Worm (Caenorhabditis elegans) whole organism, midembryonic: ENCODE measurements around the gene irld-30.
"Not testable (repeated sequence)": the region's sequence is repeated elsewhere in the genome, so short reads cannot be mapped to it uniquely, and the experiment has no call there.

Source experiments
- T22C8.4 ChIP-seq: fragments of 200-800 bp; sonication (Bioruptor generic); IDR thresholded peaks from 2 replicates; pipeline ENCODE4 v1.3.6; 2022; ENCODE audit warnings: missing genetic modification characterization, missing compliant biosample characterization
- cog-1 ChIP-seq: sonication (generic microtip); optimal IDR thresholded peaks from 2 replicates; lab custom pipeline; 2016; ENCODE audit warnings: missing genetic modification characterization, missing compliant biosample characterization
- flt-1 ChIP-seq: fragments of 200-800 bp; sonication (Bioruptor generic); IDR thresholded peaks from 2 replicates; pipeline ENCODE4 v1.3.6; 2022; ENCODE audit warnings: missing genetic modification characterization, missing compliant biosample characterization
- klf-2 ChIP-seq: fragments of 200-800 bp; sonication (Bioruptor generic); conservative IDR thresholded peaks from 2 replicates; pipeline ENCODE4 v1.3.6; 2022; ENCODE audit warnings: missing genetic modification reagents, missing genetic modification characterization, missing compliant biosample characterization
- med-1 ChIP-seq: sonication (generic microtip); optimal IDR thresholded peaks from 2 replicates; lab custom pipeline; 2017; ENCODE audit warnings: missing genetic modification characterization, mild to moderate bottlenecking, missing compliant biosample characterization, antibody characterized with exemption, missing genetic modification reagents; ENCODE audit not compliant: insufficient read depth
- ref-1 ChIP-seq: fragments of 200-800 bp; sonication (Bioruptor generic); conservative IDR thresholded peaks from 2 replicates; pipeline ENCODE4 v1.3.6; 2022; ENCODE audit warnings: missing genetic modification reagents, missing genetic modification characterization, missing compliant biosample characterization
- tab-1 ChIP-seq: fragments of 200-800 bp; sonication (Bioruptor generic); IDR thresholded peaks from 2 replicates; pipeline ENCODE4 v1.3.6; 2022; ENCODE audit warnings: missing genetic modification characterization, missing compliant biosample characterization
- ztf-23 ChIP-seq: fragments of 200-800 bp; sonication (Bioruptor generic); IDR thresholded peaks from 2 replicates; pipeline ENCODE4 v1.3.6; 2022; ENCODE audit warnings: missing genetic modification reagents, missing genetic modification characterization, missing compliant biosample characterization
- ztf-29 ChIP-seq: fragments of 200-800 bp; sonication (Bioruptor generic); IDR thresholded peaks from 2 replicates; pipeline ENCODE4 v1.3.6; 2022; ENCODE audit warnings: missing genetic modification reagents, missing genetic modification characterization, missing compliant biosample characterization

Gene irld-30

DNA sequence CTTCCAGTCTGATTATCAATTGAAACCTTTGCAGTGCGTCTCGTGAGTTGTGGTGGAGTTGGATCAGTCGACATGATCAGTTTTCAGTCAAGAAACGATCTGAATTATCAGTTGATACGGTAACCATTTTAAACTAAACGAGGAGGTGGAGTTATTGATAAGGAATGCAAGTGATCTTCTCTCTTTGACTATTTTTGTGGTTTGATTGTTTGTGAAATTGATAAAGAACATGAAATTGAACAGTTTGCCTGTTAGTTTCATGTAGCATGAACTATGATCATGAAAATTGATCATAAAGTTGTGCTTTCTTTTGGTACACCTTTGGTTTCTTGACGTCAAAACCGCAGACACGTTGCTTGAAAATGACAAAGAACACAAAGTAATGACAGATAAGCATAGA, 18.7 kb downstream of the irld-30 start, which contains the start of gene pud-1.2:
pud-1.2 (minus strand) TSS at position 101 of the 400 bp plus-strand sequence.
- TF ChIP-seq ztf-23, ztf-29, klf-2 (GFP tag; lab: Robert Waterston, UW): not testable (repeated sequence)

DNA sequence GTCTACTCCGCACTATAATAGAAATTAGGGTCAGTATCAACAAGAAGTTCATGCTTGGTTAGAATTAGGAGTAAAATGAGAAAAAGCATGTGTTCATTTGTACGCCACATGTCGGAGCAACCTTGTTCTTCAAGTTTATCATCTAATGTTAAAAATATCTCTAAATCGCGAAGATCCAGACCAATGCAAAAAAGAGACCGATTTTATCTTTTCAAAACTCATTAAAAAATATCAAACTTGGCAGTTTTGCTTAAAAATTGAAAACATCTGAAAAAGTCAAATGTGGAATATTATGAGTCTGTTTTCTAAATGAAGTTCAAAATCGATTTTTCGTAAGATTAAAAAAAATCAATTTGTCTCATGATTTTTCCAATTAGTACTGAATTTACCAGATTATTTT, 20.2 kb downstream of the irld-30 start, which contains the start of gene Y19D10B.6:
Y19D10B.6 (minus strand) TSS at position 101 of the 400 bp plus-strand sequence.
- TF ChIP-seq klf-2 (GFP tag; lab: Robert Waterston, UW); ztf-23 (GFP tag; lab: Robert Waterston, UW); med-1 (GFP tag; lab: Kevin White, UChicago): not testable (repeated sequence)

DNA sequence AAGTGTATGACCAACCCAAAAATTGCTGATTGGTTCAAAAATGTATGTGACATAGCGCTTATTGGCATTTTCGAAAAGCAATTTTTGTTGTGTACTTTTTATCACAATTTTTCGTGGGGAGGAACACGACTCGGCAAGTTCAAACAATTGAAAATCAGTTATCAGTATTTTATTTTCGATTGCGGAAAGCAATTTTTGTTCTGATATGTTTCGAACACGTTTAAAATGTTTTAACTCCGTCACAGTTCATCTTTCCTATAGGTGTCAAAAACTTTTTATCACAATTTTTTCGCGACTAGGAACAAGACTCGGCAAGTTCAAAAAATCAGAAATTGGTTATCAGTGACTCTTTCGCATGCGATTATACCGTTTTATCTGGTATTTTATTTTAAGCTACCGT, 32.9 kb downstream of the irld-30 start:
- TF ChIP-seq ztf-29 (GFP tag; lab: Robert Waterston, UW), result no peak
- TF ChIP-seq flt-1 (GFP tag; lab: Robert Waterston, UW), result no peak
- no peak for TF ChIP-seq tab-1
- TF ChIP-seq cog-1 (tag; lab: Kevin White, UChicago), result no peak
- no peak for TF ChIP-seq ref-1 (GFP tag; lab: Robert Waterston, UW)
- TF ChIP-seq med-1 (GFP tag; lab: Kevin White, UChicago), result no peak
- TF ChIP-seq ztf-23 (GFP tag; lab: Robert Waterston, UW), result no peak
- no peak for TF ChIP-seq T22C8.4
- no peak for TF ChIP-seq klf-2 (GFP tag; lab: Robert Waterston, UW)

DNA sequence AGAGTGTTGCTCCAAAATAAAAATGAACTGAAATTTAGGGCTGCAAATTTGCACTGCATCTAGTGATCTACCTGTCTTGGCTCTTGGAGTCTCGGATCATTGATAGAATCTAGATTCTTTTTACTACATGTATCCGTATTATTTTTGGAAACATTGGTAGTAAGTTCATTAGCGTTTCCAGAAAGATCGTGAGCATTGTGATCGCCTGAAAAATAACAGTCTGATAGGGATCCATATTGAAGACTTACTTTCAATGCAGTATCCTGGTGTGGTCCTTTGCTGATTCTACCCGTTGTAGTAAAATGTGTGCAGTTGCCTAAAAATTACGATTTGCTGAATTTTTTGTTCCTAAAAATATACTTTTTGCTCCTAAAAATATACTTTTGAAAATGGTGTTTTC, 34.8 kb downstream of the irld-30 start:
- no peak for TF ChIP-seq ztf-23 (GFP tag; lab: Robert Waterston, UW)
- TF ChIP-seq T22C8.4, result no peak
- TF ChIP-seq med-1 (GFP tag; lab: Kevin White, UChicago), result no peak
- no peak for TF ChIP-seq cog-1 (tag; lab: Kevin White, UChicago)
- no peak for TF ChIP-seq flt-1 (GFP tag; lab: Robert Waterston, UW)
- no peak for TF ChIP-seq ztf-29 (GFP tag; lab: Robert Waterston, UW)
- no peak for TF ChIP-seq ref-1 (GFP tag; lab: Robert Waterston, UW)
- TF ChIP-seq tab-1, result no peak
- TF ChIP-seq klf-2 (GFP tag; lab: Robert Waterston, UW), result no peak

DNA sequence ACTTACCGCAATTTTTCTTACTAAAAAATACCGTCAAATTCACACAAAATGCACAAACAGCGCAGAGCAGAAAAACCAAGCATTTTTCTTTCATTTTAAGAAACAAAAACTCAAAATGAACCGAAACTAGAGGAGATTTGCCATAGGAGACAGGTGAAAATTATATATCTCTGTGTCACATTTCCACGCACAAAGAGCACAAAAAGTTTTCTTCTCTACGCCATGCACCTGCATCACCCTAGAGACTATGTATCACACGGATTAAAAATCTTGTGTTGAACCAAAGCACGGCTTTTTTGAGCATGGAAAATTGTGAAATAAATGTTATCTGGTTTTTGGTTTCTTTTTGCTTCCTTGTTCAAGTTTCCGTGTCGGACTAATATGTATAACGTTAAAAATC, 37.4 kb downstream of the irld-30 start, which contains the start of gene irld-15:
irld-15 (minus strand) TSS at position 101 of the 400 bp plus-strand sequence.
- TF ChIP-seq cog-1 (tag; lab: Kevin White, UChicago), result no peak
- TF ChIP-seq flt-1 (GFP tag; lab: Robert Waterston, UW), result no peak
- TF ChIP-seq T22C8.4, result no peak
- TF ChIP-seq ztf-29 (GFP tag; lab: Robert Waterston, UW), result no peak
- no peak for TF ChIP-seq ref-1 (GFP tag; lab: Robert Waterston, UW)
- no peak for TF ChIP-seq klf-2 (GFP tag; lab: Robert Waterston, UW)
- TF ChIP-seq tab-1, result no peak
- no peak for TF ChIP-seq ztf-23 (GFP tag; lab: Robert Waterston, UW)
- no peak for TF ChIP-seq med-1 (GFP tag; lab: Kevin White, UChicago)

DNA sequence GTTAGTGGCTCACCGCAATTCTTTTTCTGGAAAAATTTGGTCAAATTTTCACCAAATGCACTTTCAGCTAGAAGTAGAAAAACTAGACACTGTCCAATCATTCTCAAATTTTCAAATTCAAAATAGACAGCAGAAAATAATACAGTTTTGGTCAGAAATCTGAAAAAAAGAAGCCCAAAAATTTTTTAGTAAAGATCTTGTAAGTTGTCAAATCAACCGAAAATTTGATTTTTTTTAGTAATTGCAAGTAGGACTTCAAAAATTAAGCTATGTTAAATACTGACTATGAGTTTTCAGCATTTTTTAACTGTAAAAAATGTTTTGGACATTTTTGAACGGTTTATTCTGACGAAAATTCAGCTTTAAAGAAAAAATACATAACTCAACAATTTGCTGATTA, 40.3 kb downstream of the irld-30 start, which contains the start of gene Y19D10B.8:
Y19D10B.8 (minus strand) TSS at position 101 of the 400 bp plus-strand sequence.
- TF ChIP-seq med-1 (GFP tag; lab: Kevin White, UChicago) (no peak), T22C8.4 (no peak), cog-1 (tag; lab: Kevin White, UChicago) (no peak), flt-1 (GFP tag; lab: Robert Waterston, UW) (no peak), ref-1 (GFP tag; lab: Robert Waterston, UW) (no peak), ztf-29 (GFP tag; lab: Robert Waterston, UW) (no peak), klf-2 (GFP tag; lab: Robert Waterston, UW) (no peak), tab-1 (no peak), ztf-23 (GFP tag; lab: Robert Waterston, UW) (no peak)

DNA sequence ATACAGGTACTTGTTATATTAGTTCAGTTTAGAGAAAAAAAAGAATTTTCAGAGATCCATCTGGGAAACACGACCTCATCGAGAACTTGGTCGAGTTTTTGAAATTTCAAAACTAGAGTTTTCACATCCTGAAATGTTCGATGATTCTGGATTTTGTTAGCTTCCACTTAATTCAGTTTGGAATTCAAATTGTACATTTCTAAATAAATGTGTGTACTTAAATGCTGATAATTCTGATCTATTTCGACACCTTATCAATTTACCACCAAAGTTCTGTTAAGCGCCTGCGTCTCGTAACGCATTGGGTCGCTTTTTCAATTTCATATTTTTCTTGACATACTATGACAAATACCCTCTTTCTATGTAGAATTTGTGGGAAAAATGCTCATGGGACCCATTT, 46.6 kb downstream of the irld-30 start, which contains the start of gene nhr-226:
nhr-226 (plus strand) TSS at position 301 of the 400 bp plus-strand sequence.
- TF ChIP-seq ztf-29 (GFP tag; lab: Robert Waterston, UW) (no peak), med-1 (GFP tag; lab: Kevin White, UChicago) (no peak), klf-2 (GFP tag; lab: Robert Waterston, UW) (no peak), cog-1 (tag; lab: Kevin White, UChicago) (no peak), ztf-23 (GFP tag; lab: Robert Waterston, UW) (no peak), tab-1 (no peak), flt-1 (GFP tag; lab: Robert Waterston, UW) (no peak), ref-1 (GFP tag; lab: Robert Waterston, UW) (no peak), T22C8.4 (no peak)

DNA sequence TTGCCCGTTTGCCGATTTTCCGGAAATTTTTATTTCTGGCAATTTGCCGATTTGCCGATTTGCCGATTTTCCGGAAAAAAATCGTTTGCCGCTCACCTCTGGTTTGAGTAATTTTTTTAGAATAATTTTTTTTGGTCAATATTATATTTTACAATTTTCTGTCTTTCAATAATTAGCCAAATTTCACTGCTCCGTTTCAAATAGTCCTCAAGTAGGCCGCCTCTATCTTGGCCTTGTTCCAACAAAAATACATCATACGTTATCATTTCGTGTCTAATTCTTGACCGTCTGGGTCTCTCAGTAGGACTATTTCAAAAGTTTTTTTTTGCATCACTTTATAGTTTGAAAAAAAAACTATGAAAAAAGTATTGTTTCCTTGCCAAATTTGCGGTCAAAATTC, 48.9 kb downstream of the irld-30 start, which contains the start of gene nhr-115:
nhr-115 (plus strand) TSS at position 301 of the 400 bp plus-strand sequence.
- no peak for TF ChIP-seq ztf-29 (GFP tag; lab: Robert Waterston, UW)
- TF ChIP-seq klf-2 (GFP tag; lab: Robert Waterston, UW), result no peak
- TF ChIP-seq tab-1, result no peak
- TF ChIP-seq cog-1 (tag; lab: Kevin White, UChicago), result no peak
- TF ChIP-seq ref-1 (GFP tag; lab: Robert Waterston, UW), result no peak
- no peak for TF ChIP-seq ztf-23 (GFP tag; lab: Robert Waterston, UW)
- TF ChIP-seq T22C8.4, result no peak
- TF ChIP-seq med-1 (GFP tag; lab: Kevin White, UChicago), result no peak
- TF ChIP-seq flt-1 (GFP tag; lab: Robert Waterston, UW), result no peak

DNA sequence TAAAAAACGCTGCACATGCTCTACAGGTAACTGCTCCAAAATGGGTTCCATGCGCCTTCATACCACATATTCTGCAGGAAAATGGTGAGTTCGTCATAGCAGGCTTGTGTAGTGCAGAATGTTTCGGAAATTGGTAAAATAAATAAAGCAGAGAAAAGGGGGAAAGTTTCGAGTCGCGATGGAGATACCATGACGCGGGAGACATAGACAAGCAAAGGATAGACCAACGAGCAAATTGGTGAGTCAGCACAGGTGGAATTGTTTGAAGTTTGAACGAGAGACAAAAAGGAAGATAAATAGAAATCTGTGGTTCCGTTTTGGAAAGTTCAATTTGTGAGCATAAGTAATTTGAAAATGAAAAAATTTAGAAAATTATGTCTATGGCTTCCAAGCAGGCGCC, 50.9 kb downstream of the irld-30 start, which contains the start of gene nhr-225:
nhr-225 (minus strand) TSS at position 146 of the 400 bp plus-strand sequence.
- no peak for TF ChIP-seq med-1 (GFP tag; lab: Kevin White, UChicago)
- TF ChIP-seq ztf-29 (GFP tag; lab: Robert Waterston, UW), result no peak
- no peak for TF ChIP-seq flt-1 (GFP tag; lab: Robert Waterston, UW)
- no peak for TF ChIP-seq ztf-23 (GFP tag; lab: Robert Waterston, UW)
- no peak for TF ChIP-seq T22C8.4
- TF ChIP-seq cog-1 (tag; lab: Kevin White, UChicago), result no peak
- no peak for TF ChIP-seq ref-1 (GFP tag; lab: Robert Waterston, UW)
- TF ChIP-seq klf-2 (GFP tag; lab: Robert Waterston, UW), result no peak
- no peak for TF ChIP-seq tab-1
